Fruit fly (Drosophila melanogaster) whole organism, embryonic: ENCODE measurements around the gene pav.

Source experiments
- ATbp ChIP-seq: fragments of 200-800 bp; sonication (Bioruptor generic); optimal IDR thresholded peaks from 2 replicates; lab custom pipeline; 2017; ENCODE audit warnings: missing biosample characterization, mild to moderate bottlenecking, missing genetic modification characterization, missing genetic modification reagents
- Atf6 ChIP-seq: fragments of 200-800 bp; sonication (Bioruptor generic); IDR thresholded peaks from 2 replicates; pipeline ENCODE4 v1.3.6; 2022; ENCODE audit warnings: missing biosample characterization, missing genetic modification characterization
- CG1024 ChIP-seq: fragments of 200-800 bp; sonication (Bioruptor generic); IDR thresholded peaks from 2 replicates; pipeline ENCODE4 v1.3.6; 2022; ENCODE audit warnings: missing biosample characterization, missing genetic modification characterization
- CG10979 ChIP-seq: fragments of 200-800 bp; sonication (Bioruptor generic); optimal IDR thresholded peaks from 2 replicates; lab custom pipeline; 2018; ENCODE audit warnings: missing biosample characterization, mild to moderate bottlenecking, missing genetic modification characterization, moderate library complexity
- CG11398 ChIP-seq: fragments of 200-800 bp; sonication (Bioruptor generic); optimal IDR thresholded peaks from 2 replicates; lab custom pipeline; 2016; ENCODE audit warnings: missing biosample characterization, missing genetic modification characterization
- CG12071 ChIP-seq: fragments of 200-800 bp; sonication (Bioruptor generic); optimal IDR thresholded peaks from 3 replicates; lab custom pipeline; 2018; ENCODE audit warnings: missing biosample characterization, mild to moderate bottlenecking, missing genetic modification characterization
- CG12104 ChIP-seq: fragments of 200-800 bp; sonication (Bioruptor generic); optimal IDR thresholded peaks from 3 replicates; lab custom pipeline; 2016; ENCODE audit warnings: missing biosample characterization, missing genetic modification characterization
- CG14860 ChIP-seq: fragments of 200-800 bp; sonication (Bioruptor generic); IDR thresholded peaks from 3 replicates; pipeline ENCODE4 v1.3.6; 2022; ENCODE audit warnings: missing biosample characterization, missing genetic modification characterization; ENCODE audit not compliant: partially characterized antibody
- CG17186 ChIP-seq: fragments of 200-800 bp; sonication (Bioruptor generic); optimal IDR thresholded peaks from 3 replicates; lab custom pipeline; 2017; ENCODE audit warnings: missing biosample characterization, missing genetic modification reagents, missing genetic modification characterization
- CG17328 ChIP-seq: fragments of 200-800 bp; sonication (Bioruptor generic); IDR thresholded peaks from 2 replicates; pipeline ENCODE4 v1.3.6; 2022; ENCODE audit warnings: missing biosample characterization, missing genetic modification characterization
- CG2199 ChIP-seq: fragments of 200-800 bp; sonication (Bioruptor generic); IDR thresholded peaks from 3 replicates; pipeline ENCODE4 v1.3.6; 2022; ENCODE audit warnings: missing biosample characterization, missing genetic modification characterization
- CG31224 ChIP-seq: fragments of 200-800 bp; sonication (Bioruptor generic); IDR thresholded peaks from 2 replicates; pipeline ENCODE4 v1.3.6; 2022; ENCODE audit warnings: missing biosample characterization, missing genetic modification characterization
- CG31365 ChIP-seq: fragments of 200-800 bp; sonication (Bioruptor generic); optimal IDR thresholded peaks from 2 replicates; lab custom pipeline; 2018; ENCODE audit warnings: missing biosample characterization, mild to moderate bottlenecking, missing genetic modification characterization
- CG3163 ChIP-seq: fragments of 200-800 bp; sonication (Bioruptor generic); optimal IDR thresholded peaks from 3 replicates; lab custom pipeline; 2016; ENCODE audit warnings: missing biosample characterization, missing genetic modification characterization
- CG32772 ChIP-seq: fragments of 200-800 bp; sonication (Bioruptor generic); IDR thresholded peaks from 2 replicates; pipeline ENCODE4 v1.3.6; 2022; ENCODE audit warnings: missing biosample characterization, missing genetic modification characterization
- CG33557 ChIP-seq: fragments of 200-800 bp; sonication (Bioruptor generic); optimal IDR thresholded peaks from 2 replicates; lab custom pipeline; 2019; ENCODE audit warnings: missing biosample characterization, mild to moderate bottlenecking, missing genetic modification characterization, moderate library complexity
- CG4707 ChIP-seq: fragments of 200-800 bp; sonication (Bioruptor generic); optimal IDR thresholded peaks from 2 replicates; lab custom pipeline; 2018; ENCODE audit warnings: missing biosample characterization, mild to moderate bottlenecking, missing genetic modification characterization, moderate library complexity
- CG6854 ChIP-seq: fragments of 200-800 bp; sonication (Bioruptor generic); optimal IDR thresholded peaks from 3 replicates; lab custom pipeline; 2017; ENCODE audit warnings: missing biosample characterization, mild to moderate bottlenecking, missing genetic modification characterization
- CG7271 ChIP-seq: fragments of 200-800 bp; sonication (Bioruptor generic); optimal IDR thresholded peaks from 2 replicates; lab custom pipeline; 2018; ENCODE audit warnings: missing biosample characterization, mild to moderate bottlenecking, missing genetic modification characterization, moderate library complexity
- CG7556 ChIP-seq: fragments of 200-800 bp; sonication (Bioruptor generic); optimal IDR thresholded peaks from 2 replicates; lab custom pipeline; 2017; ENCODE audit warnings: missing biosample characterization, mild to moderate bottlenecking, missing genetic modification characterization
- CG7786 ChIP-seq: fragments of 200-800 bp; sonication (Bioruptor generic); optimal IDR thresholded peaks from 2 replicates; lab custom pipeline; 2016; ENCODE audit warnings: missing biosample characterization, missing genetic modification characterization
- CG8388 ChIP-seq: fragments of 200-800 bp; sonication (Bioruptor generic); optimal IDR thresholded peaks from 2 replicates; lab custom pipeline; 2019; ENCODE audit warnings: missing biosample characterization, mild to moderate bottlenecking, missing genetic modification characterization, moderate library complexity
- CG8924 ChIP-seq: fragments of 200-800 bp; optimal IDR thresholded peaks from 3 replicates; lab custom pipeline; 2019; ENCODE audit warnings: missing biosample characterization, mild to moderate bottlenecking, missing genetic modification characterization, moderate library complexity
- CG8944 ChIP-seq: fragments of 200-800 bp; sonication (Bioruptor generic); optimal IDR thresholded peaks from 3 replicates; lab custom pipeline; 2016; ENCODE audit warnings: missing biosample characterization, missing genetic modification characterization
- CTCF ChIP-seq: fragments of 200-800 bp; sonication (Bioruptor generic); optimal IDR thresholded peaks from 2 replicates; lab custom pipeline; 2017; ENCODE audit warnings: missing biosample characterization, mild to moderate bottlenecking, missing genetic modification characterization, moderate library complexity
- Doc3 ChIP-seq: fragments of 200-800 bp; sonication (Bioruptor generic); IDR thresholded peaks from 3 replicates; pipeline ENCODE4 v1.3.6; 2022; ENCODE audit warnings: missing biosample characterization, missing genetic modification characterization; ENCODE audit not compliant: partially characterized antibody
- Eip74EF ChIP-seq, 2 experiments: fragments of 200-800 bp in 1 of 2; fragments of >200 bp in 1 of 2; sonication (Bioruptor generic) in 1 of 2; optimal IDR thresholded peaks; 2 replicates each; lab custom pipeline; 2017 to 2019; ENCODE audit warnings: missing biosample characterization in 2 of 2, missing genetic modification characterization in 2 of 2, mild to moderate bottlenecking in 1 of 2, moderate library complexity in 1 of 2
- Gsc ChIP-seq: fragments of 200-800 bp; sonication (Bioruptor generic); IDR thresholded peaks from 2 replicates; pipeline ENCODE4 v1.3.6; 2022; ENCODE audit warnings: missing biosample characterization, missing genetic modification characterization
- Hr39 ChIP-seq: fragments of >200 bp; optimal IDR thresholded peaks from 2 replicates; lab custom pipeline; 2017
- MESR4 ChIP-seq: fragments of 200-800 bp; sonication (Bioruptor generic); optimal IDR thresholded peaks from 2 replicates; lab custom pipeline; 2018; ENCODE audit warnings: missing biosample characterization, mild to moderate bottlenecking, missing genetic modification characterization, moderate library complexity
- Mad ChIP-seq: fragments of 200-800 bp; sonication (Bioruptor generic); optimal IDR thresholded peaks from 2 replicates; lab custom pipeline; 2016; ENCODE audit warnings: missing biosample characterization, missing genetic modification characterization
- Nf-YA ChIP-seq: fragments of 200-800 bp; sonication (Bioruptor generic); IDR thresholded peaks from 2 replicates; pipeline ENCODE4 v1.3.6; 2022; ENCODE audit warnings: missing biosample characterization, missing genetic modification characterization
- Oaz ChIP-seq: fragments of 200-800 bp; sonication (Bioruptor generic); IDR thresholded peaks from 2 replicates; pipeline ENCODE4 v1.3.6; 2022; ENCODE audit warnings: missing biosample characterization, missing genetic modification characterization
- Rfx ChIP-seq: fragments of 200-800 bp; sonication (Bioruptor generic); IDR thresholded peaks from 2 replicates; pipeline ENCODE4 v1.3.6; 2022; ENCODE audit warnings: missing biosample characterization, missing genetic modification characterization
- Scr ChIP-seq: fragments of 200-800 bp; sonication (Bioruptor generic); IDR thresholded peaks from 2 replicates; pipeline ENCODE4 v1.3.6; 2022; ENCODE audit warnings: missing biosample characterization, missing genetic modification characterization; ENCODE audit not compliant: partially characterized antibody
- Xrp1 ChIP-seq: fragments of 200-800 bp; sonication (Bioruptor generic); IDR thresholded peaks from 2 replicates; pipeline ENCODE4 v1.3.6; 2022; ENCODE audit warnings: missing biosample characterization, missing genetic modification characterization
- YL-1 ChIP-seq: fragments of 200-800 bp; sonication (Bioruptor generic); optimal IDR thresholded peaks from 3 replicates; lab custom pipeline; 2017; ENCODE audit warnings: missing biosample characterization, mild to moderate bottlenecking, missing genetic modification characterization
- ap ChIP-seq: fragments of 200-800 bp; sonication (Bioruptor generic); IDR thresholded peaks from 2 replicates; pipeline ENCODE4 v1.3.6; 2022; ENCODE audit warnings: missing biosample characterization, missing genetic modification characterization
- dati ChIP-seq: fragments of 200-800 bp; sonication (Bioruptor generic); IDR thresholded peaks from 2 replicates; pipeline ENCODE4 v1.3.6; 2022; ENCODE audit warnings: missing biosample characterization, missing genetic modification characterization
- dimm ChIP-seq: fragments of 200-800 bp; sonication (Bioruptor generic); IDR thresholded peaks from 2 replicates; pipeline ENCODE4 v1.3.6; 2022; ENCODE audit warnings: missing biosample characterization, missing genetic modification characterization
- emc ChIP-seq: fragments of 200-800 bp; sonication (Bioruptor generic); optimal IDR thresholded peaks from 2 replicates; lab custom pipeline; 2016; ENCODE audit warnings: missing biosample characterization, missing genetic modification characterization
- exex ChIP-seq: fragments of 200-800 bp; sonication (Bioruptor generic); optimal IDR thresholded peaks from 4 replicates; lab custom pipeline; 2018; ENCODE audit warnings: missing biosample characterization, mild to moderate bottlenecking, missing genetic modification characterization, moderate library complexity
- gcm ChIP-seq: fragments of 200-800 bp; sonication (Bioruptor generic); optimal IDR thresholded peaks from 2 replicates; lab custom pipeline; 2019; ENCODE audit warnings: missing biosample characterization, mild to moderate bottlenecking, missing genetic modification characterization, moderate library complexity
- gem ChIP-seq: fragments of 200-800 bp; sonication (Bioruptor generic); optimal IDR thresholded peaks from 2 replicates; lab custom pipeline; 2019; ENCODE audit warnings: missing biosample characterization, mild to moderate bottlenecking, missing genetic modification characterization, moderate library complexity
- grau ChIP-seq: fragments of 200-800 bp; optimal IDR thresholded peaks from 3 replicates; lab custom pipeline; 2019; ENCODE audit warnings: missing biosample characterization, mild to moderate bottlenecking, missing genetic modification characterization, moderate library complexity
- jigr1 ChIP-seq: fragments of 200-800 bp; sonication (Bioruptor generic); IDR thresholded peaks from 3 replicates; pipeline ENCODE4 v1.3.6; 2022; ENCODE audit warnings: missing biosample characterization, missing genetic modification characterization
- lola ChIP-seq, 3 experiments: fragments of >200 bp in 2 of 3; fragments of 200-800 bp in 1 of 3; sonication (Bioruptor generic) in 1 of 3; optimal IDR thresholded peaks; 2 replicates each; lab custom pipeline; 2017 to 2019; ENCODE audit warnings: missing biosample characterization in 3 of 3, missing genetic modification characterization in 3 of 3, mild to moderate bottlenecking in 1 of 3, moderate library complexity in 1 of 3
- nmo ChIP-seq: fragments of 200-800 bp; sonication (Bioruptor generic); optimal IDR thresholded peaks from 2 replicates; lab custom pipeline; 2018; ENCODE audit warnings: missing biosample characterization, mild to moderate bottlenecking, missing genetic modification characterization, moderate library complexity
- wek ChIP-seq: fragments of 200-800 bp; sonication (Bioruptor generic); optimal IDR thresholded peaks from 3 replicates; lab custom pipeline; 2018; ENCODE audit warnings: missing biosample characterization, mild to moderate bottlenecking, missing genetic modification characterization, moderate library complexity
- zfh2 ChIP-seq: fragments of 200-800 bp; sonication (Bioruptor generic); optimal IDR thresholded peaks from 2 replicates; lab custom pipeline; 2016; ENCODE audit warnings: missing biosample characterization, missing genetic modification characterization

The pav gene

dm6 chr3L:4259102-4259558, 16.6 kb downstream of the pav start, which contains the start of the genes CG15011 and CG1309 (continued):
- TF ChIP-seq CG2199 (GFP tag; lab: Robert Waterston, UW) (0 out of 3 replicates have a peak, but pooled peaks have one; percentile 23), CG1024 (GFP tag; lab: Robert Waterston, UW) (no peak), grau (tag; lab: Kevin White, UChicago) (peak; percentile 86), Mad (GFP tag; lab: Kevin White, UChicago) (peak; percentile 80), wek (GFP tag; lab: Kevin White, UChicago) (no peak), lola (GFP tag; optimal IDR thresholded peaks at IDR 0.05; lab: Kevin White, UChicago) (peak in 1 of 3 experiments; percentile 87), CG12104 (peak; percentile 67), CG7786 (GFP tag; lab: Kevin White, UChicago) (peak; percentile 82), Rfx (GFP tag; lab: Robert Waterston, UW) (peak; percentile 82; the same call in 1 of the 2 replicates), CG33557 (peak; percentile 86), CG6854 (GFP tag; lab: Kevin White, UChicago) (no peak), CTCF (GFP tag; lab: Kevin White, UChicago) (no peak), Nf-YA (no peak), CG8924 (tag; lab: Kevin White, UChicago) (peak; percentile 84), CG3163 (GFP tag; lab: Kevin White, UChicago) (peak; percentile 63), Oaz (GFP tag; lab: Robert Waterston, UW) (0 out of 2 replicates have a peak, but pooled peaks have one; percentile 34), emc (peak; percentile 24), CG32772 (GFP tag; lab: Robert Waterston, UW) (peak; percentile 81), CG17186 (GFP tag; lab: Kevin White, UChicago) (peak; percentile 62), dimm (no peak), Xrp1 (GFP tag; lab: Robert Waterston, UW) (peak; percentile 80), CG31365 (tag; lab: Kevin White, UChicago) (peak; percentile 5), ap (GFP tag; lab: Robert Waterston, UW) (no peak), CG31224 (peak; percentile 59), CG7556 (GFP tag; lab: Kevin White, UChicago) (peak; percentile 75), Scr (GFP tag; lab: Robert Waterston, UW) (peak; percentile 55), gem (tag; lab: Kevin White, UChicago) (peak; percentile 91), Hr39 (lab: Kevin White, UChicago) (no peak), CG12071 (no peak), gcm (peak; percentile 77), zfh2 (peak; percentile 86), Gsc (GFP tag; lab: Robert Waterston, UW) (no peak), Doc3 (GFP tag; lab: Robert Waterston, UW) (0 out of 3 replicates have a peak, but pooled peaks have one; percentile 40), Atf6 (GFP tag; lab: Robert Waterston, UW) (peak; percentile 70; the same call in 1 of the 2 replicates), CG7271 (tag; lab: Kevin White, UChicago) (no peak), ATbp (peak; percentile 41), exex (tag; lab: Kevin White, UChicago) (peak; percentile 84), CG17328 (GFP tag; lab: Robert Waterston, UW) (peak; percentile 77), CG8944 (peak; percentile 75), CG14860 (GFP tag; lab: Robert Waterston, UW) (no peak), Eip74EF (GFP tag; optimal IDR thresholded peaks at IDR 0.05; lab: Kevin White, UChicago) (peak in 1 of 2 experiments; percentile 53), MESR4 (peak; percentile 63), CG11398 (GFP tag; lab: Kevin White, UChicago) (peak; percentile 65), jigr1 (GFP tag; lab: Robert Waterston, UW) (0 out of 3 replicates have a peak, but pooled peaks have one; percentile 8), YL-1 (peak; percentile 90), dati (GFP tag; lab: Robert Waterston, UW) (no peak), CG4707 (GFP tag; lab: Kevin White, UChicago) (peak; percentile 28), CG10979 (peak; percentile 81), CG8388 (peak; percentile 84), nmo (peak; percentile 92)
